Worm (Caenorhabditis elegans) whole organism, late embryonic: Measurements from ENCODE around the gene clec-181.

Source experiments
- C38D4.7 ChIP-seq: fragments of 200-800 bp; sonication (Bioruptor generic); optimal IDR thresholded peaks from 2 replicates; lab custom pipeline; 2018; ENCODE audit warnings: mild to moderate bottlenecking, missing genetic modification characterization, moderate library complexity, missing compliant biosample characterization
- ama-1 ChIP-seq: fragments of 150-350 bp; optimal IDR thresholded peaks from 2 replicates; lab custom pipeline; 2014
- ceh-30 ChIP-seq: fragments of 150-350 bp; optimal IDR thresholded peaks from 2 replicates; lab custom pipeline; 2014; ENCODE audit warnings: missing biosample characterization, missing genetic modification characterization
- ceh-45 ChIP-seq: fragments of 200-800 bp; sonication (Bioruptor generic); IDR thresholded peaks from 2 replicates; pipeline ENCODE4 v1.3.6; 2022; ENCODE audit warnings: missing genetic modification reagents, missing genetic modification characterization, missing compliant biosample characterization
- fkh-10 ChIP-seq: fragments of 150-350 bp; optimal IDR thresholded peaks from 2 replicates; lab custom pipeline; 2014; ENCODE audit warnings: missing biosample characterization, missing genetic modification reagents, missing genetic modification characterization
- pqm-1 ChIP-seq: sonication (generic microtip); optimal IDR thresholded peaks from 2 replicates; lab custom pipeline; 2016; ENCODE audit warnings: missing genetic modification characterization, missing compliant biosample characterization
- ztf-16 ChIP-seq: sonication (generic microtip); optimal IDR thresholded peaks from 2 replicates; lab custom pipeline; 2017; ENCODE audit warnings: missing genetic modification characterization, missing compliant biosample characterization

- TF ChIP-seq ztf-16 (tag; lab: Kevin White, UChicago), result no peak
- TF ChIP-seq pqm-1 (tag; lab: Kevin White, UChicago), result peak; percentile 18
- TF ChIP-seq fkh-10 (GFP tag; lab: Kevin White, UChicago), result no peak
- no peak for TF ChIP-seq C38D4.7 (GFP tag; lab: Kevin White, UChicago)
- TF ChIP-seq ceh-45 (GFP tag; lab: Robert Waterston, UW), result no peak
- no peak for TF ChIP-seq ama-1 (lab: Kevin White, UChicago)
- TF ChIP-seq ceh-30 (tag; lab: Kevin White, UChicago), result no peak
These were observed 10.5 kb upstream of the clec-181 start, which contains the start of gene catp-7 for ce11 chrIV:8585076-8586033.
